Worm (Caenorhabditis elegans) whole organism, L2 larva: ENCODE results near the gene C54F6.20.
A peak's percentile ranks its signal among the peaks of the same experiment; 100 is the strongest.

Experiments used
- F13H6.1 ChIP-seq: sonication (generic microtip); optimal IDR thresholded peaks from 2 replicates; lab custom pipeline; 2016; ENCODE audit warnings: missing genetic modification characterization, missing compliant biosample characterization
- R02D3.7 ChIP-seq: fragments of 150-350 bp; optimal IDR thresholded peaks from 2 replicates; lab custom pipeline; 2014; ENCODE audit warnings: missing biosample characterization, missing genetic modification characterization
- ZK546.5 ChIP-seq: sonication (generic microtip); optimal IDR thresholded peaks from 2 replicates; lab custom pipeline; 2017; ENCODE audit warnings: missing biosample characterization, missing genetic modification characterization
- alr-1 ChIP-seq: fragments of 150-350 bp; optimal IDR thresholded peaks from 2 replicates; lab custom pipeline; 2014; ENCODE audit warnings: missing biosample characterization, missing genetic modification characterization
- aly-2 ChIP-seq: fragments of 150-350 bp; optimal IDR thresholded peaks from 2 replicates; lab custom pipeline; 2014; ENCODE audit warnings: missing biosample characterization, missing genetic modification characterization
- blmp-1 ChIP-seq: sonication (generic microtip); optimal IDR thresholded peaks from 2 replicates; lab custom pipeline; 2017; ENCODE audit warnings: missing genetic modification characterization, mild to moderate bottlenecking, missing compliant biosample characterization, antibody characterized with exemption, moderate library complexity; ENCODE audit not compliant: insufficient read depth
- ceh-16 ChIP-seq: fragments of 150-350 bp; optimal IDR thresholded peaks from 2 replicates; lab custom pipeline; 2014; ENCODE audit warnings: missing biosample characterization, missing genetic modification characterization
- ceh-82 ChIP-seq: fragments of 150-350 bp; optimal IDR thresholded peaks from 2 replicates; lab custom pipeline; 2014; ENCODE audit warnings: missing biosample characterization, missing genetic modification characterization
- crh-2 ChIP-seq: sonication (generic microtip); optimal IDR thresholded peaks from 2 replicates; lab custom pipeline; 2017; ENCODE audit warnings: missing biosample characterization, missing genetic modification characterization
- elt-1 ChIP-seq: fragments of 150-350 bp; optimal IDR thresholded peaks from 2 replicates; lab custom pipeline; 2014; ENCODE audit warnings: missing biosample characterization, missing genetic modification characterization
- fos-1 ChIP-seq: fragments of 150-350 bp; optimal IDR thresholded peaks from 2 replicates; lab custom pipeline; 2014; ENCODE audit warnings: missing biosample characterization, missing genetic modification characterization
- gmeb-1 ChIP-seq: fragments of 150-350 bp; optimal IDR thresholded peaks from 2 replicates; lab custom pipeline; 2014; ENCODE audit warnings: missing biosample characterization, missing genetic modification characterization
- lin-11 ChIP-seq: fragments of 150-350 bp; sonication (generic microtip); optimal IDR thresholded peaks from 2 replicates; lab custom pipeline; 2014; ENCODE audit warnings: missing biosample characterization, missing genetic modification characterization, inconsistent platforms, mixed read lengths
- lin-13 ChIP-seq: fragments of 150-350 bp; optimal IDR thresholded peaks from 2 replicates; lab custom pipeline; 2014; ENCODE audit warnings: missing biosample characterization, missing genetic modification reagents, missing genetic modification characterization
- lin-39 ChIP-seq: fragments of 150-350 bp; optimal IDR thresholded peaks from 2 replicates; lab custom pipeline; 2014; ENCODE audit warnings: missing biosample characterization, missing genetic modification reagents, missing genetic modification characterization
- lsy-2 ChIP-seq, 2 experiments: fragments of 150-350 bp in 1 of 2; sonication (generic microtip) in 1 of 2; optimal IDR thresholded peaks; 2 replicates each; lab custom pipeline; 2014 to 2017; ENCODE audit warnings: missing biosample characterization in 2 of 2, missing genetic modification characterization in 2 of 2
- mab-5 ChIP-seq: fragments of 150-350 bp; optimal IDR thresholded peaks from 2 replicates; lab custom pipeline; 2014; ENCODE audit warnings: missing biosample characterization, missing genetic modification characterization
- mbf-1 ChIP-seq: sonication (generic microtip); optimal IDR thresholded peaks from 2 replicates; lab custom pipeline; 2017; ENCODE audit warnings: missing biosample characterization, missing genetic modification characterization
- nhr-12 ChIP-seq: fragments of 150-350 bp; optimal IDR thresholded peaks from 2 replicates; lab custom pipeline; 2014; ENCODE audit warnings: missing biosample characterization, missing genetic modification characterization
- nhr-129 ChIP-seq: fragments of 150-350 bp; optimal IDR thresholded peaks from 2 replicates; lab custom pipeline; 2014; ENCODE audit warnings: missing biosample characterization, missing genetic modification characterization
- nhr-21 ChIP-seq: fragments of 150-350 bp; optimal IDR thresholded peaks from 2 replicates; lab custom pipeline; 2014; ENCODE audit warnings: missing biosample characterization, missing genetic modification characterization
- nhr-23 ChIP-seq: fragments of 150-350 bp; optimal IDR thresholded peaks from 2 replicates; lab custom pipeline; 2014; ENCODE audit warnings: missing biosample characterization, missing genetic modification reagents, missing genetic modification characterization
- nhr-237 ChIP-seq: fragments of 150-350 bp; optimal IDR thresholded peaks from 2 replicates; lab custom pipeline; 2014; ENCODE audit warnings: missing biosample characterization, missing genetic modification characterization
- nhr-25 ChIP-seq: fragments of 150-350 bp; sonication (generic microtip); optimal IDR thresholded peaks from 3 replicates; lab custom pipeline; 2014; ENCODE audit warnings: missing biosample characterization, missing genetic modification characterization
- nhr-6 ChIP-seq: fragments of 150-350 bp; optimal IDR thresholded peaks from 2 replicates; lab custom pipeline; 2014; ENCODE audit warnings: missing biosample characterization, missing genetic modification characterization
- nhr-77 ChIP-seq: fragments of 150-350 bp; optimal IDR thresholded peaks from 2 replicates; lab custom pipeline; 2014; ENCODE audit warnings: missing biosample characterization, missing genetic modification characterization
- peb-1 ChIP-seq: fragments of 150-350 bp; optimal IDR thresholded peaks from 2 replicates; lab custom pipeline; 2014; ENCODE audit warnings: missing biosample characterization, missing genetic modification characterization
- sma-3 ChIP-seq: sonication (generic microtip); optimal IDR thresholded peaks from 2 replicates; lab custom pipeline; 2016; ENCODE audit warnings: missing genetic modification reagents, missing genetic modification characterization, missing compliant biosample characterization
- sma-9 ChIP-seq, 2 experiments: fragments of 150-350 bp in 1 of 2; sonication (generic microtip) in 1 of 2; optimal IDR thresholded peaks; 2 replicates each; lab custom pipeline; 2014 to 2016; ENCODE audit warnings: missing genetic modification characterization in 2 of 2, mild to moderate bottlenecking in 1 of 2, missing biosample characterization in 1 of 2, missing compliant biosample characterization in 1 of 2, missing genetic modification reagents in 1 of 2, moderate library complexity in 1 of 2
- unc-55 ChIP-seq: fragments of 150-350 bp; sonication (generic microtip); optimal IDR thresholded peaks from 3 replicates; lab custom pipeline; 2014; ENCODE audit warnings: missing biosample characterization, missing genetic modification reagents, missing genetic modification characterization
- unc-62 ChIP-seq: fragments of 150-350 bp; optimal IDR thresholded peaks from 2 replicates; lab custom pipeline; 2014; ENCODE audit warnings: missing biosample characterization, missing genetic modification reagents, missing genetic modification characterization
- ztf-4 ChIP-seq: fragments of 150-350 bp; optimal IDR thresholded peaks from 2 replicates; lab custom pipeline; 2014; ENCODE audit warnings: missing biosample characterization, missing genetic modification characterization

Gene C54F6.20

DNA sequence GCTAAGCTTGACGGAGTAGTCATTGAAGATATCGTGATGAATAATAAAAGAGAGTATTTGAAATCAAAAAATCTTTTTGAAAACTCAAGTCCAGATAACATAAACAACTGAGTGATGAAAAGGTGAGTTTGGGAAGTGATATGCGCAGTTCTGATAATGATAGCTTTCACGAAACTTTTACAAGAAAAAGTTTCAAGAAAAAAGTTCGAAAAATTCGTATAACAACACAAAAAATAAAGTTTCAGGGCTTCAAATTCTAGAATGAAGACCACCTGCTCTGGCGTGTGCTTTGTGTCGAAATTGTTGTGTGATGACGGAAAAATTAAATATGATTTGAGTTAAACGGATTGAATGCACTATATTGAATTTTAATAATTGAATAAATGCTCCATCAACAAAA is 4.5 kb upstream of the C54F6.20 start, which contains the start of gene srb-19:
TSS of gene srb-19 (minus strand) at position 101 of the 400 bp plus-strand sequence.
- no peak for TF ChIP-seq sma-3 (GFP tag; lab: Kevin White, UChicago)
- no peak for TF ChIP-seq aly-2 (tag; lab: Kevin White, UChicago)
- no peak for TF ChIP-seq nhr-25 (tag; lab: Kevin White, UChicago)
- TF ChIP-seq, all 48 proteins: peak for 0

ce11 chrV:7521304-7521703 is 3.2 kb upstream of the C54F6.20 start:
- TF ChIP-seq peb-1 (no peak), fos-1 (tag; lab: Kevin White, UChicago) (peak; percentile 7), lin-13 (GFP tag; lab: Kevin White, UChicago) (no peak), nhr-23 (tag; lab: Kevin White, UChicago) (no peak), F13H6.1 (tag; lab: Kevin White, UChicago) (no peak), ceh-82 (tag; lab: Kevin White, UChicago) (no peak), gmeb-1 (tag; lab: Kevin White, UChicago) (peak; percentile 15), sma-9 (GFP tag; optimal IDR thresholded peaks at IDR 0.05; lab: Kevin White, UChicago) (peak; percentile 16), sma-9 (tag; optimal IDR thresholded peaks at IDR 0.05; lab: Kevin White, UChicago) (no peak)

DNA sequence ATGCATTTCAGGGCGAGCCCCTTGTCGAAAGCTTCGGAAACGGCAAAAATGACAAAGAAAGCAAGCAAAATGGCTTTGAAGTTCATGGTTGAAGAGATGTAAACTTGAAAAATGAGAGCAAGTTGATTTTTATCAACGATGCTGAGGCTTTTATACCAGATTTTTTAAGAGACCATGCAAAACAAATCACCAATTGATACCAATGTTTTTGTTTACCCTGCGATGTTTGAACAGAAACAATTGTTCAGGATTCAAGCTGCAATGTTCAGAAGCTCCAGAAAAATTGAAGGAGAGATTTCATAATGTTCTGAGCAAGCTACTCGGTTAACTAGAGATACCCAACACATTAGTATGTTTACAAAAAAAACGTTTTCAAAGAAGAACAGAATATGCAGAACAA is 2.3 kb upstream of the C54F6.20 start, which contains the start of gene C54F6.15:
TSS of gene C54F6.15 (minus strand) at position 101 of the 400 bp plus-strand sequence.
- no peak for TF ChIP-seq unc-55 (GFP tag; lab: Kevin White, UChicago)

ce11 chrV:7523392-7523791 is 1.2 kb upstream of the C54F6.20 start, which contains the start of gene C54F6.6:
Gene C54F6.6 (plus strand): TSS chrV:7523692.
- TF ChIP-seq alr-1 (tag; lab: Kevin White, UChicago) (no peak), aly-2 (tag; lab: Kevin White, UChicago) (no peak), unc-62 (no peak), peb-1 (no peak), ceh-82 (tag; lab: Kevin White, UChicago) (no peak), sma-9 (GFP tag; optimal IDR thresholded peaks at IDR 0.05; lab: Kevin White, UChicago) (no peak), sma-9 (tag; optimal IDR thresholded peaks at IDR 0.05; lab: Kevin White, UChicago) (no peak), sma-3 (GFP tag; lab: Kevin White, UChicago) (no peak), ztf-4 (tag; lab: Kevin White, UChicago) (no peak), unc-55 (GFP tag; lab: Kevin White, UChicago) (no peak), nhr-12 (tag; lab: Kevin White, UChicago) (no peak), crh-2 (tag; lab: Kevin White, UChicago) (no peak), nhr-23 (tag; lab: Kevin White, UChicago) (no peak), gmeb-1 (tag; lab: Kevin White, UChicago) (no peak)

DNA sequence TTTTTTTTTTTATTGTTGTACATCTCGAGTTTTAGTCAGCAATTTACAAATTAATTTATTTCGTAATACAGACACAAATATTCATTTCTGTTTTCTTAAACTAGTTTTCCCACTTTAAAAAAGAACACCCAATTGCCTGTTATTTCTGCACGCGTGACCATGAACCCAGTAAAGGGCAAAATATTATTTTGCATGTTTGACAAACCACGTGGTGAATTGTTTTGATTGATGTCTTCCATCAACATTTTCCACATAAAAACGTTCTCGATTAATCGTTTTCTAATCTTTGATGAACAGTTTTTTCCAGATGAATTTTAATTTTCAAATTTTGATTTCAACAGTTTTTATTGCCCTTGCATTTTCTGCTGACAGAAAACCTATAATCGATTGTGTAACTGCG is 1.1 kb downstream of the C54F6.20 start, which contains the start of gene C54F6.18:
TSS of gene C54F6.18 (plus strand) at position 301 of the 400 bp plus-strand sequence.
- TF ChIP-seq nhr-77 (tag; lab: Kevin White, UChicago): no peak
- no peak for TF ChIP-seq aly-2 (tag; lab: Kevin White, UChicago)
- TF ChIP-seq ZK546.5: no peak
- no peak for TF ChIP-seq unc-55 (GFP tag; lab: Kevin White, UChicago)
- TF ChIP-seq lin-11 (tag; lab: Kevin White, UChicago): no peak
- no peak for TF ChIP-seq ceh-16 (tag; lab: Kevin White, UChicago)
- no peak for TF ChIP-seq nhr-25 (tag; lab: Kevin White, UChicago)
- no peak for TF ChIP-seq R02D3.7 (tag; lab: Kevin White, UChicago)
- TF ChIP-seq lsy-2 (tag; optimal IDR thresholded peaks at IDR 0.05; lab: Kevin White, UChicago): no peak
- no peak for TF ChIP-seq blmp-1 (tag; lab: Kevin White, UChicago)
- TF ChIP-seq nhr-237 (tag; lab: Kevin White, UChicago): no peak
- TF ChIP-seq nhr-6 (tag; lab: Kevin White, UChicago): no peak
- no peak for TF ChIP-seq elt-1
- no peak for TF ChIP-seq sma-3 (GFP tag; lab: Kevin White, UChicago)
- no peak for TF ChIP-seq mbf-1 (tag; lab: Kevin White, UChicago)
- TF ChIP-seq, all 48 proteins: peak for 0

DNA sequence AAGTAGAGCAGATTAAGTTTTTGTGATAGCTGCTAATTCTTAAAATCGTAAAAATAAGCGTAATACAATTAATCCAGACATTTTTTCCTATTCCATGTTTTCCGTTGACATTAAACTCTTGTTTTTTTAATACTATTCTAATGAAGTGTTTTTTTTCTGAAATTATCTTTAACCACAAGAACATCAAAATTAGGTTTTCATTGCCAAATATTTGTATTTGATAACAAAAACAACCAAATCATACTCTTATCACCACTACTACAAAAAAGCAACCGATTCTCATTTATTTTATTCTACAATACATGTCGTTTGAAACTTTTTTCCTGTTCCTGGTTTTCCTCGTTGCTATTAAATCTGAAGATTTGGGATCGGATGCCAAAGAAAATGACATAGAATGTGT is 2.6 kb downstream of the C54F6.20 start, which contains the start of gene C54F6.17:
TSS of gene C54F6.17 (plus strand) at position 301 of the 400 bp plus-strand sequence.
- no peak for TF ChIP-seq mab-5
- no peak for TF ChIP-seq elt-1
- TF ChIP-seq nhr-21 (tag; lab: Kevin White, UChicago): no peak
- TF ChIP-seq lin-11 (tag; lab: Kevin White, UChicago): no peak
- TF ChIP-seq F13H6.1 (tag; lab: Kevin White, UChicago): no peak
- TF ChIP-seq lin-39: no peak
- no peak for TF ChIP-seq nhr-237 (tag; lab: Kevin White, UChicago)
- TF ChIP-seq gmeb-1 (tag; lab: Kevin White, UChicago): no peak
- no peak for TF ChIP-seq ceh-82 (tag; lab: Kevin White, UChicago)
- TF ChIP-seq nhr-129 (tag; lab: Kevin White, UChicago): no peak
